ENCODE assay signal across 4 fruit fly cellular contexts in genomic region chr3R:11656614-11657216, dm6.
TF ChIP-seq lines count a peak whose summit lies in the region.

No protein-coding gene starts in this region.

TF ChIP-seq in whole organism, adult, 20 proteins besides CTCF, POLR2A, EP300 and RAD21 (continued from another document):
- peak; percentile 97 for TF ChIP-seq bab1 (GFP tag; optimal IDR thresholded peaks at IDR 0.05; lab: Kevin White, UChicago)
- TF ChIP-seq Hr96 (GFP tag; optimal IDR thresholded peaks at IDR 0.05; lab: Kevin White, UChicago), result peak; percentile 67

TF ChIP-seq in whole organism, embryonic, 481 proteins besides CTCF, POLR2A, EP300 and RAD21 (continued from another document and continues in another):
- TF ChIP-seq slbo (GFP tag; IDR thresholded peaks at IDR 0.05; lab: Robert Waterston, UW) (peak; percentile 98), Ravus (GFP tag; IDR thresholded peaks at IDR 0.05; lab: Robert Waterston, UW) (peak; percentile 91), CG10267 (tag; optimal IDR thresholded peaks at IDR 0.05; lab: Kevin White, UChicago) (peak; percentile 91), CG11696 (GFP tag; IDR thresholded peaks at IDR 0.05; lab: Robert Waterston, UW) (peak; percentile 91), CG33213 (GFP tag; optimal IDR thresholded peaks at IDR 0.05; lab: Kevin White, UChicago) (peak; percentile 96), CG10979 (tag; optimal IDR thresholded peaks at IDR 0.05; lab: Kevin White, UChicago) (peak; percentile 95), Fer2 (tag; optimal IDR thresholded peaks at IDR 0.05; lab: Kevin White, UChicago) (peak; percentile 83), stc (GFP tag; IDR thresholded peaks at IDR 0.05; lab: Robert Waterston, UW) (peak; percentile 96), sob (GFP tag; IDR thresholded peaks at IDR 0.05; lab: Robert Waterston, UW) (peak; percentile 97), Dfd (GFP tag; optimal IDR thresholded peaks at IDR 0.05; lab: Kevin White, UChicago) (no peak), CG32772 (GFP tag; IDR thresholded peaks at IDR 0.05; lab: Robert Waterston, UW) (peak; percentile 97), Gug (GFP tag; IDR thresholded peaks at IDR 0.05; lab: Robert Waterston, UW) (peak; percentile 94), pho (GFP tag; optimal IDR thresholded peaks at IDR 0.05; lab: Kevin White, UChicago) (peak; percentile 96), gce (GFP tag; IDR thresholded peaks at IDR 0.05; lab: Robert Waterston, UW) (peak; percentile 95), CG4282 (GFP tag; optimal IDR thresholded peaks at IDR 0.05; lab: Kevin White, UChicago) (peak; percentile 87), kay (GFP tag; optimal IDR thresholded peaks at IDR 0.05; lab: Kevin White, UChicago) (peak; percentile 87), chm (GFP tag; IDR thresholded peaks at IDR 0.05; lab: Robert Waterston, UW) (peak; percentile 98), Hr3 (GFP tag; optimal IDR thresholded peaks at IDR 0.05; lab: Kevin White, UChicago) (peak; percentile 92), lilli (GFP tag; optimal IDR thresholded peaks at IDR 0.05; lab: Kevin White, UChicago) (peak; percentile 98), al (GFP tag; IDR thresholded peaks at IDR 0.05; lab: Robert Waterston, UW) (peak; percentile 97), zfh1 (GFP tag; IDR thresholded peaks at IDR 0.05; lab: Robert Waterston, UW) (peak; percentile 97), CG6254 (GFP tag; optimal IDR thresholded peaks at IDR 0.05; lab: Kevin White, UChicago) (peak; percentile 84), Kr (GFP tag; optimal IDR thresholded peaks at IDR 0.05; lab: Kevin White, UChicago) (no peak), az2 (GFP tag; optimal IDR thresholded peaks at IDR 0.05; lab: Kevin White, UChicago) (peak; percentile 96), ken (GFP tag; IDR thresholded peaks at IDR 0.05; lab: Robert Waterston, UW) (peak; percentile 95), wdn (GFP tag; IDR thresholded peaks at IDR 0.05; lab: Robert Waterston, UW) (peak; percentile 97), CG6791 (GFP tag; IDR thresholded peaks at IDR 0.05; lab: Robert Waterston, UW; ENCODE audit: partially characterized antibody) (no peak), dimm (GFP tag; IDR thresholded peaks at IDR 0.05; lab: Robert Waterston, UW) (peak; percentile 94), Myb (GFP tag; optimal IDR thresholded peaks at IDR 0.05; lab: Kevin White, UChicago) (peak; percentile 83), CG10366 (GFP tag; IDR thresholded peaks at IDR 0.05; lab: Robert Waterston, UW) (peak; percentile 96), Spps (tag; optimal IDR thresholded peaks at IDR 0.05; lab: Kevin White, UChicago) (peak; percentile 91), onecut (GFP tag; IDR thresholded peaks at IDR 0.05; lab: Robert Waterston, UW) (peak; percentile 91), gsb (GFP tag; IDR thresholded peaks at IDR 0.05; lab: Robert Waterston, UW) (peak; percentile 95), cad (GFP tag; optimal IDR thresholded peaks at IDR 0.05; lab: Kevin White, UChicago) (no peak), da (GFP tag; optimal IDR thresholded peaks at IDR 0.05; lab: Kevin White, UChicago) (peak; percentile 57), cg (GFP tag; optimal IDR thresholded peaks at IDR 0.05; lab: Kevin White, UChicago) (no peak), Deaf1 (tag; optimal IDR thresholded peaks at IDR 0.05; lab: Kevin White, UChicago) (peak; percentile 80), bigmax (GFP tag; optimal IDR thresholded peaks at IDR 0.05; lab: Kevin White, UChicago) (peak; percentile 59), CG17802 (tag; optimal IDR thresholded peaks at IDR 0.05; lab: Kevin White, UChicago) (peak; percentile 86), CG11560 (tag; IDR thresholded peaks at IDR 0.05; lab: Robert Waterston, UW) (peak; percentile 85), Hr39 (optimal IDR thresholded peaks at IDR 0.05; lab: Kevin White, UChicago) (no peak), CG5953 (GFP tag; IDR thresholded peaks at IDR 0.05; lab: Robert Waterston, UW) (peak; percentile 94), gcm (GFP tag; optimal IDR thresholded peaks at IDR 0.05; lab: Kevin White, UChicago) (peak; percentile 95), Nf-YB (GFP tag; optimal IDR thresholded peaks at IDR 0.05; lab: Kevin White, UChicago) (peak; percentile 85)

TF ChIP-seq in whole organism, prepupa, 60 proteins besides CTCF, POLR2A, EP300 and RAD21 (continued from another document):
- peak; percentile 99 for TF ChIP-seq CG6276 (GFP tag; optimal IDR thresholded peaks at IDR 0.05; lab: Kevin White, UChicago)
- peak; percentile 97 for TF ChIP-seq dac (GFP tag; optimal IDR thresholded peaks at IDR 0.05; lab: Kevin White, UChicago)
- TF ChIP-seq topi (GFP tag; optimal IDR thresholded peaks at IDR 0.05; lab: Kevin White, UChicago), result peak; percentile 99
- peak; percentile 99 for TF ChIP-seq CG8119 (GFP tag; IDR thresholded peaks at IDR 0.05; lab: Robert Waterston, UW)
- TF ChIP-seq CG6163 (GFP tag; IDR thresholded peaks at IDR 0.05; lab: Robert Waterston, UW), result peak; percentile 99
- TF ChIP-seq CG4318 (GFP tag; optimal IDR thresholded peaks at IDR 0.05; lab: Kevin White, UChicago), result peak; percentile 98
- TF ChIP-seq acj6 (GFP tag; optimal IDR thresholded peaks at IDR 0.05; lab: Kevin White, UChicago), result peak; percentile 99
- peak; percentile 98 for TF ChIP-seq CG16779 (tag; optimal IDR thresholded peaks at IDR 0.05; lab: Kevin White, UChicago)
- TF ChIP-seq Ets96B (tag; optimal IDR thresholded peaks at IDR 0.05; lab: Kevin White, UChicago), result peak; percentile 99
- TF ChIP-seq CG8319 (GFP tag; optimal IDR thresholded peaks at IDR 0.05; lab: Kevin White, UChicago), result peak; percentile 98
- TF ChIP-seq Eip93F (GFP tag; optimal IDR thresholded peaks at IDR 0.05; lab: Kevin White, UChicago), result peak; percentile 96
- peak; percentile 83 for TF ChIP-seq Hr38 (GFP tag; optimal IDR thresholded peaks at IDR 0.05; lab: Kevin White, UChicago)
- TF ChIP-seq CG11902 (GFP tag; optimal IDR thresholded peaks at IDR 0.05; lab: Kevin White, UChicago), result peak; percentile 98
- TF ChIP-seq ss (GFP tag; optimal IDR thresholded peaks at IDR 0.05; lab: Kevin White, UChicago), result peak; percentile 98 to 99
- peak; percentile 99 for TF ChIP-seq esn (GFP tag; optimal IDR thresholded peaks at IDR 0.05; lab: Kevin White, UChicago)
- peak; percentile 99 for TF ChIP-seq CG32006 (GFP tag; optimal IDR thresholded peaks at IDR 0.05; lab: Kevin White, UChicago)
- TF ChIP-seq OdsH (GFP tag; optimal IDR thresholded peaks at IDR 0.05; lab: Kevin White, UChicago), result peak; percentile 99
- peak; percentile 95 for TF ChIP-seq fd85E (GFP tag; optimal IDR thresholded peaks at IDR 0.05; lab: Kevin White, UChicago)
- peak; percentile 99 for TF ChIP-seq lz (GFP tag; optimal IDR thresholded peaks at IDR 0.05; lab: Kevin White, UChicago)
- peak; percentile 99 for TF ChIP-seq fd59A (GFP tag; optimal IDR thresholded peaks at IDR 0.05; lab: Kevin White, UChicago)
- peak; percentile 98 for TF ChIP-seq CG31627 (GFP tag; optimal IDR thresholded peaks at IDR 0.05; lab: Kevin White, UChicago)
- TF ChIP-seq Ets21C (GFP tag; optimal IDR thresholded peaks at IDR 0.05; lab: Kevin White, UChicago), result peak; percentile 97
- peak; percentile 100 for TF ChIP-seq Eip78C (GFP tag; lab: Kevin White, UChicago)
- TF ChIP-seq CG6792 (GFP tag; optimal IDR thresholded peaks at IDR 0.05; lab: Kevin White, UChicago), result peak; percentile 99
- peak; percentile 86 for TF ChIP-seq Blimp-1 (GFP tag; optimal IDR thresholded peaks at IDR 0.05; lab: Kevin White, UChicago)
- TF ChIP-seq CG34406 (GFP tag; optimal IDR thresholded peaks at IDR 0.05; lab: Kevin White, UChicago), result peak; percentile 98
- peak; percentile 99 for TF ChIP-seq CG3919 (GFP tag; optimal IDR thresholded peaks at IDR 0.05; lab: Kevin White, UChicago)
- peak; percentile 99 for TF ChIP-seq Met (GFP tag; optimal IDR thresholded peaks at IDR 0.05; lab: Kevin White, UChicago)
- TF ChIP-seq cyc (GFP tag; optimal IDR thresholded peaks at IDR 0.05; lab: Kevin White, UChicago), result peak; percentile 98
- peak; percentile 99 for TF ChIP-seq CG10631 (GFP tag; optimal IDR thresholded peaks at IDR 0.05; lab: Kevin White, UChicago)
- TF ChIP-seq Sox14 (GFP tag; optimal IDR thresholded peaks at IDR 0.05; lab: Kevin White, UChicago), result peak; percentile 99
- TF ChIP-seq achi (GFP tag; optimal IDR thresholded peaks at IDR 0.05; lab: Kevin White, UChicago), result peak; percentile 99
- peak; percentile 99 for TF ChIP-seq svp (GFP tag; lab: Kevin White, UChicago)
- peak; percentile 99 for TF ChIP-seq CG15336 (GFP tag; IDR thresholded peaks at IDR 0.05; lab: Robert Waterston, UW)
- TF ChIP-seq CG10669 (GFP tag; optimal IDR thresholded peaks at IDR 0.05; lab: Kevin White, UChicago), result peak; percentile 99
- TF ChIP-seq Hr39 (GFP tag; optimal IDR thresholded peaks at IDR 0.05; lab: Kevin White, UChicago), result peak; percentile 98
- peak; percentile 98 for TF ChIP-seq CG1621 (tag; optimal IDR thresholded peaks at IDR 0.05; lab: Kevin White, UChicago)
- peak; percentile 99 for TF ChIP-seq Sox102F (GFP tag; optimal IDR thresholded peaks at IDR 0.05; lab: Kevin White, UChicago)
- TF ChIP-seq CG11762 (GFP tag; optimal IDR thresholded peaks at IDR 0.05; lab: Kevin White, UChicago; ENCODE audit: insufficient read depth), result peak; percentile 98
- peak; percentile 99 for TF ChIP-seq Lpt (GFP tag; optimal IDR thresholded peaks at IDR 0.05; lab: Kevin White, UChicago)
- peak; percentile 98 for TF ChIP-seq salr (GFP tag; optimal IDR thresholded peaks at IDR 0.05; lab: Kevin White, UChicago)

TF ChIP-seq in whole organism, wandering third instar larva, 38 proteins besides CTCF, POLR2A, EP300 and RAD21 (continued from another document):
- TF ChIP-seq woc (GFP tag; optimal IDR thresholded peaks at IDR 0.05; lab: Kevin White, UChicago), result peak; percentile 94
- no peak for TF ChIP-seq pan (optimal IDR thresholded peaks at IDR 0.05; lab: Kevin White, UChicago)
- no peak for TF ChIP-seq Vsx2 (GFP tag; optimal IDR thresholded peaks at IDR 0.05; lab: Kevin White, UChicago; ENCODE audit: partially characterized antibody)
- TF ChIP-seq sv (GFP tag; optimal IDR thresholded peaks at IDR 0.05; lab: Kevin White, UChicago), result peak; percentile 93
- no peak for TF ChIP-seq Dfd (GFP tag; optimal IDR thresholded peaks at IDR 0.05; lab: Kevin White, UChicago)
- peak; percentile 94 for TF ChIP-seq psq (GFP tag; optimal IDR thresholded peaks at IDR 0.05; lab: Kevin White, UChicago)
- TF ChIP-seq Hr78 (GFP tag; optimal IDR thresholded peaks at IDR 0.05; lab: Kevin White, UChicago), result no peak
- peak; percentile 99 for TF ChIP-seq h (GFP tag; optimal IDR thresholded peaks at IDR 0.05; lab: Kevin White, UChicago)
- peak; percentile 94 for TF ChIP-seq Hr83 (GFP tag; optimal IDR thresholded peaks at IDR 0.05; lab: Kevin White, UChicago; ENCODE audit: poor library complexity, severe bottlenecking)
- TF ChIP-seq Rel (GFP tag; optimal IDR thresholded peaks at IDR 0.05; lab: Kevin White, UChicago), result peak; percentile 96
- peak; percentile 30 for TF ChIP-seq Rel (tag; optimal IDR thresholded peaks at IDR 0.05; lab: Kevin White, UChicago)
- peak; percentile 94 for TF ChIP-seq CrebA (GFP tag; optimal IDR thresholded peaks at IDR 0.05; lab: Kevin White, UChicago; ENCODE audit: borderline replicate concordance)
- no peak for TF ChIP-seq Myc (optimal IDR thresholded peaks at IDR 0.05; lab: Kevin White, UChicago)
- TF ChIP-seq Jra (GFP tag; optimal IDR thresholded peaks at IDR 0.05; lab: Kevin White, UChicago), result peak; percentile 92
- no peak for TF ChIP-seq N (GFP tag; optimal IDR thresholded peaks at IDR 0.05; lab: Kevin White, UChicago)
- TF ChIP-seq CG32264 (GFP tag; optimal IDR thresholded peaks at IDR 0.05; lab: Kevin White, UChicago), result peak; percentile 97
TF ChIP-seq in whole organism, wandering third instar larva: peak in this region for 28.
